Worm (Caenorhabditis elegans) whole organism, mixed stage, embryonic: ENCODE results near the gene moe-3.

Experiments used
- M03D4.4 ChIP-seq: sonication (generic microtip); optimal IDR thresholded peaks from 2 replicates; lab custom pipeline; 2017; ENCODE audit warnings: mild to moderate bottlenecking, missing genetic modification characterization, missing compliant biosample characterization
- bed-3 ChIP-seq: fragments of 200-800 bp; sonication (Bioruptor generic); optimal IDR thresholded peaks from 3 replicates; lab custom pipeline; 2018; ENCODE audit warnings: mild to moderate bottlenecking, missing genetic modification characterization, moderate library complexity, missing compliant biosample characterization
- blmp-1 ChIP-seq: fragments of 150-350 bp; optimal IDR thresholded peaks from 2 replicates; lab custom pipeline; 2014; ENCODE audit warnings: missing biosample characterization, missing genetic modification characterization
- ceh-39 ChIP-seq: fragments of 150-350 bp; optimal IDR thresholded peaks from 2 replicates; lab custom pipeline; 2014; ENCODE audit warnings: missing biosample characterization, missing genetic modification characterization
- ceh-43 ChIP-seq: fragments of 200-800 bp; sonication (Bioruptor generic); optimal IDR thresholded peaks from 2 replicates; lab custom pipeline; 2018; ENCODE audit warnings: mild to moderate bottlenecking, missing genetic modification characterization, moderate library complexity, missing compliant biosample characterization
- ceh-83 ChIP-seq: fragments of 200-800 bp; sonication (Bioruptor generic); optimal IDR thresholded peaks from 2 replicates; lab custom pipeline; 2018; ENCODE audit warnings: mild to moderate bottlenecking, missing genetic modification characterization, missing compliant biosample characterization
- ces-1 ChIP-seq: fragments of 150-350 bp; optimal IDR thresholded peaks from 2 replicates; lab custom pipeline; 2014; ENCODE audit warnings: missing biosample characterization, missing genetic modification reagents, missing genetic modification characterization
- cnd-1 ChIP-seq: fragments of 200-800 bp; sonication (Bioruptor generic); optimal IDR thresholded peaks from 2 replicates; lab custom pipeline; 2018; ENCODE audit warnings: mild to moderate bottlenecking, missing genetic modification characterization, missing compliant biosample characterization
- drap-1 ChIP-seq: fragments of 200-800 bp; sonication (Bioruptor generic); optimal IDR thresholded peaks from 3 replicates; lab custom pipeline; 2018; ENCODE audit warnings: mild to moderate bottlenecking, missing genetic modification characterization, missing compliant biosample characterization
- elt-1 ChIP-seq: sonication (generic microtip); optimal IDR thresholded peaks from 2 replicates; lab custom pipeline; 2017; ENCODE audit warnings: missing genetic modification characterization, mild to moderate bottlenecking, missing compliant biosample characterization, antibody characterized with exemption, moderate library complexity, borderline replicate concordance; ENCODE audit not compliant: insufficient read depth
- elt-3 ChIP-seq: fragments of 150-350 bp; optimal IDR thresholded peaks from 2 replicates; lab custom pipeline; 2014; ENCODE audit warnings: missing biosample characterization, missing genetic modification characterization
- flh-1 ChIP-seq: fragments of 200-800 bp; sonication (Bioruptor generic); optimal IDR thresholded peaks from 2 replicates; lab custom pipeline; 2018; ENCODE audit warnings: mild to moderate bottlenecking, missing genetic modification characterization, moderate library complexity, missing compliant biosample characterization
- ham-2 ChIP-seq: fragments of 200-800 bp; sonication (Bioruptor generic); optimal IDR thresholded peaks from 2 replicates; lab custom pipeline; 2018; ENCODE audit warnings: mild to moderate bottlenecking, missing genetic modification characterization, missing compliant biosample characterization
- hlh-1 ChIP-seq: fragments of 150-350 bp; optimal IDR thresholded peaks from 2 replicates; lab custom pipeline; 2014; ENCODE audit warnings: missing biosample characterization, missing genetic modification reagents, missing genetic modification characterization
- lin-13 ChIP-seq: fragments of 150-350 bp; optimal IDR thresholded peaks from 2 replicates; lab custom pipeline; 2014; ENCODE audit warnings: missing biosample characterization, missing genetic modification characterization
- lin-32 ChIP-seq: fragments of 200-800 bp; sonication (Bioruptor generic); optimal IDR thresholded peaks from 2 replicates; lab custom pipeline; 2018; ENCODE audit warnings: mild to moderate bottlenecking, missing genetic modification characterization, missing compliant biosample characterization
- lsy-2 ChIP-seq: fragments of 150-350 bp; optimal IDR thresholded peaks from 2 replicates; lab custom pipeline; 2014; ENCODE audit warnings: missing biosample characterization, missing genetic modification characterization
- mab-5 ChIP-seq: fragments of 150-350 bp; optimal IDR thresholded peaks from 2 replicates; lab custom pipeline; 2014; ENCODE audit warnings: missing biosample characterization, missing genetic modification characterization
- mep-1 ChIP-seq: fragments of 150-350 bp; optimal IDR thresholded peaks from 2 replicates; lab custom pipeline; 2017; ENCODE audit warnings: missing biosample characterization, missing genetic modification reagents, missing genetic modification characterization, inconsistent platforms
- mls-2 ChIP-seq: sonication (generic microtip); optimal IDR thresholded peaks from 2 replicates; lab custom pipeline; 2016; ENCODE audit warnings: mild to moderate bottlenecking, missing genetic modification characterization, moderate library complexity, missing compliant biosample characterization
- nhr-12 ChIP-seq: fragments of 150-350 bp; optimal IDR thresholded peaks from 2 replicates; lab custom pipeline; 2014; ENCODE audit warnings: missing biosample characterization, missing genetic modification characterization
- nhr-2 ChIP-seq: fragments of 150-350 bp; optimal IDR thresholded peaks from 2 replicates; lab custom pipeline; 2014; ENCODE audit warnings: missing biosample characterization, missing genetic modification characterization
- nhr-237 ChIP-seq: fragments of 150-350 bp; optimal IDR thresholded peaks from 2 replicates; lab custom pipeline; 2014; ENCODE audit warnings: missing biosample characterization, missing genetic modification characterization
- nhr-28 ChIP-seq: fragments of 150-350 bp; optimal IDR thresholded peaks from 2 replicates; lab custom pipeline; 2014; ENCODE audit warnings: missing biosample characterization, missing genetic modification characterization
- nhr-76 ChIP-seq: sonication (generic microtip); optimal IDR thresholded peaks from 2 replicates; lab custom pipeline; 2017; ENCODE audit warnings: missing biosample characterization, missing genetic modification characterization
- pha-4 ChIP-seq: fragments of 150-350 bp; optimal IDR thresholded peaks from 2 replicates; lab custom pipeline; 2018; ENCODE audit warnings: missing biosample characterization, missing genetic modification reagents, missing genetic modification characterization
- sem-2 ChIP-seq: fragments of 200-800 bp; sonication (Bioruptor generic); optimal IDR thresholded peaks from 2 replicates; lab custom pipeline; 2018; ENCODE audit warnings: mild to moderate bottlenecking, missing genetic modification characterization, missing compliant biosample characterization
- sptf-1 ChIP-seq: sonication (generic microtip); optimal IDR thresholded peaks from 2 replicates; lab custom pipeline; 2017; ENCODE audit warnings: mild to moderate bottlenecking, missing genetic modification characterization, moderate library complexity, missing compliant biosample characterization
- tbx-8 ChIP-seq: fragments of 200-800 bp; sonication (Bioruptor generic); optimal IDR thresholded peaks from 2 replicates; lab custom pipeline; 2018; ENCODE audit warnings: mild to moderate bottlenecking, missing genetic modification characterization, moderate library complexity, missing compliant biosample characterization
- unc-120 ChIP-seq: sonication (generic microtip); optimal IDR thresholded peaks from 2 replicates; lab custom pipeline; 2017; ENCODE audit warnings: missing genetic modification characterization, missing compliant biosample characterization; ENCODE audit not compliant: poor library complexity, severe bottlenecking
- zip-8 ChIP-seq: fragments of 150-350 bp; optimal IDR thresholded peaks from 2 replicates; lab custom pipeline; 2014; ENCODE audit warnings: missing biosample characterization, missing genetic modification characterization
- ztf-11 ChIP-seq: fragments of 150-350 bp; optimal IDR thresholded peaks from 2 replicates; lab custom pipeline; 2014; ENCODE audit warnings: missing biosample characterization, missing genetic modification characterization

The moe-3 gene

ce11 chrII:13165683-13166259, at the start of gene moe-3:
Gene moe-3, minus strand, starts transcription at chrII:13165733.
- TF ChIP-seq tbx-8 (GFP tag; lab: Kevin White, UChicago) (no peak), bed-3 (GFP tag; lab: Kevin White, UChicago) (no peak), pha-4 (tag; lab: Kevin White, UChicago) (no peak)

- TF ChIP-seq lin-13 (tag; lab: Kevin White, UChicago) (peak; percentile 29), cnd-1 (tag; lab: Kevin White, UChicago) (peak; percentile 54), elt-3 (tag; lab: Kevin White, UChicago) (no peak), ceh-39 (no peak), lin-32 (GFP tag; lab: Kevin White, UChicago) (no peak), sptf-1 (tag; lab: Kevin White, UChicago) (peak; percentile 79), nhr-2 (no peak), nhr-237 (tag; lab: Kevin White, UChicago) (peak; percentile 47), lsy-2 (peak; percentile 54), nhr-76 (no peak), M03D4.4 (tag; lab: Kevin White, UChicago) (peak; percentile 14), mep-1 (tag; lab: Kevin White, UChicago) (peak; percentile 13), ces-1 (GFP tag; lab: Kevin White, UChicago) (peak; percentile 34), flh-1 (GFP tag; lab: Kevin White, UChicago) (no peak), ztf-11 (no peak), ceh-83 (GFP tag; lab: Kevin White, UChicago) (no peak), sem-2 (GFP tag; lab: Kevin White, UChicago) (no peak), elt-1 (tag; lab: Kevin White, UChicago) (no peak), ham-2 (GFP tag; lab: Kevin White, UChicago) (no peak), unc-120 (tag; lab: Kevin White, UChicago) (peak; percentile 14), mls-2 (peak; percentile 55), ceh-43 (GFP tag; lab: Kevin White, UChicago) (no peak), blmp-1 (tag; lab: Kevin White, UChicago) (no peak), tbx-8 (GFP tag; lab: Kevin White, UChicago) (peak; percentile 37), drap-1 (GFP tag; lab: Kevin White, UChicago) (peak; percentile 26), bed-3 (GFP tag; lab: Kevin White, UChicago) (peak; percentile 13)
These were observed 34.2 kb upstream of the moe-3 start, which contains the start of gene btf-1 for ce11 chrII:13199674-13200215. Gene btf-1, plus strand, starts transcription at chrII:13200165.

- TF ChIP-seq mab-5 (tag; lab: Kevin White, UChicago) (no peak), sem-2 (GFP tag; lab: Kevin White, UChicago) (no peak), zip-8 (tag; lab: Kevin White, UChicago) (no peak), nhr-2 (no peak), hlh-1 (no peak), mls-2 (no peak), flh-1 (GFP tag; lab: Kevin White, UChicago) (no peak), M03D4.4 (tag; lab: Kevin White, UChicago) (no peak), ceh-39 (no peak), nhr-76 (no peak), pha-4 (tag; lab: Kevin White, UChicago) (no peak), ceh-43 (GFP tag; lab: Kevin White, UChicago) (no peak), ces-1 (GFP tag; lab: Kevin White, UChicago) (no peak), lin-32 (GFP tag; lab: Kevin White, UChicago) (no peak), nhr-12 (tag; lab: Kevin White, UChicago) (no peak)
These were observed 33.3 kb upstream of the moe-3 start for ce11 chrII:13198845-13199244.

ce11 chrII:13196689-13197280, 31.3 kb upstream of the moe-3 start:
- TF ChIP-seq ceh-43 (GFP tag; lab: Kevin White, UChicago) (no peak), lsy-2 (no peak), cnd-1 (tag; lab: Kevin White, UChicago) (no peak), lin-13 (tag; lab: Kevin White, UChicago) (no peak), mab-5 (tag; lab: Kevin White, UChicago) (no peak), mls-2 (no peak), nhr-2 (no peak), elt-3 (tag; lab: Kevin White, UChicago) (no peak), blmp-1 (tag; lab: Kevin White, UChicago) (no peak), pha-4 (tag; lab: Kevin White, UChicago) (peak; percentile 51), nhr-28 (tag; lab: Kevin White, UChicago) (no peak), ces-1 (GFP tag; lab: Kevin White, UChicago) (peak; percentile 9), ham-2 (GFP tag; lab: Kevin White, UChicago) (no peak), M03D4.4 (tag; lab: Kevin White, UChicago) (no peak)
- TF ChIP-seq, all 35 proteins: peak for 2
